Fruit fly (Drosophila melanogaster): Measurements from ENCODE around the gene CG11357.

dm6 chr3L:4550153-4550802 lies 8.4 kb downstream of the CG11357 start:
- TF ChIP-seq ttk (optimal IDR thresholded peaks at IDR 0.05), result no peak
- no peak for TF ChIP-seq h (optimal IDR thresholded peaks at IDR 0.05)
- no peak for TF ChIP-seq Myc (optimal IDR thresholded peaks at IDR 0.05)

Data from Kc167 (cell line).